Worm (Caenorhabditis elegans) whole organism, L2 larva: ENCODE measurements around the gene sodh-2.

Experiments
- C34F6.9 ChIP-seq: fragments of 150-350 bp; optimal IDR thresholded peaks from 2 replicates; lab custom pipeline; 2014; ENCODE audit warnings: missing biosample characterization, missing genetic modification characterization
- R02D3.7 ChIP-seq: fragments of 150-350 bp; optimal IDR thresholded peaks from 2 replicates; lab custom pipeline; 2014; ENCODE audit warnings: missing biosample characterization, missing genetic modification characterization
- Y55F3AM.14 ChIP-seq: fragments of 200-800 bp; sonication (Bioruptor generic); optimal IDR thresholded peaks from 2 replicates; lab custom pipeline; 2018; ENCODE audit warnings: mild to moderate bottlenecking, missing genetic modification characterization, missing compliant biosample characterization
- ZK546.5 ChIP-seq: sonication (generic microtip); optimal IDR thresholded peaks from 2 replicates; lab custom pipeline; 2017; ENCODE audit warnings: missing biosample characterization, missing genetic modification characterization
- ama-1 ChIP-seq: fragments of 150-350 bp; optimal IDR thresholded peaks from 2 replicates; lab custom pipeline; 2018; ENCODE audit warnings: inconsistent platforms
- blmp-1 ChIP-seq: sonication (generic microtip); optimal IDR thresholded peaks from 2 replicates; lab custom pipeline; 2017; ENCODE audit warnings: missing genetic modification characterization, mild to moderate bottlenecking, missing compliant biosample characterization, antibody characterized with exemption, moderate library complexity; ENCODE audit not compliant: insufficient read depth
- ceh-16 ChIP-seq: fragments of 150-350 bp; optimal IDR thresholded peaks from 2 replicates; lab custom pipeline; 2014; ENCODE audit warnings: missing biosample characterization, missing genetic modification characterization
- ceh-82 ChIP-seq: fragments of 150-350 bp; optimal IDR thresholded peaks from 2 replicates; lab custom pipeline; 2014; ENCODE audit warnings: missing biosample characterization, missing genetic modification characterization
- crh-2 ChIP-seq: sonication (generic microtip); optimal IDR thresholded peaks from 2 replicates; lab custom pipeline; 2017; ENCODE audit warnings: missing biosample characterization, missing genetic modification characterization
- dmd-4 ChIP-seq: sonication (generic microtip); optimal IDR thresholded peaks from 2 replicates; lab custom pipeline; 2017; ENCODE audit warnings: missing biosample characterization, missing genetic modification characterization
- elt-1 ChIP-seq: fragments of 150-350 bp; optimal IDR thresholded peaks from 2 replicates; lab custom pipeline; 2014; ENCODE audit warnings: missing biosample characterization, missing genetic modification characterization
- elt-3 ChIP-seq: sonication (generic microtip); optimal IDR thresholded peaks from 2 replicates; lab custom pipeline; 2017; ENCODE audit warnings: missing biosample characterization, missing genetic modification characterization
- fos-1 ChIP-seq: fragments of 150-350 bp; optimal IDR thresholded peaks from 2 replicates; lab custom pipeline; 2014; ENCODE audit warnings: missing biosample characterization, missing genetic modification characterization
- gmeb-1 ChIP-seq: fragments of 150-350 bp; optimal IDR thresholded peaks from 2 replicates; lab custom pipeline; 2014; ENCODE audit warnings: missing biosample characterization, missing genetic modification characterization
- lin-11 ChIP-seq: fragments of 150-350 bp; sonication (generic microtip); optimal IDR thresholded peaks from 2 replicates; lab custom pipeline; 2014; ENCODE audit warnings: missing biosample characterization, missing genetic modification characterization, inconsistent platforms, mixed read lengths
- lin-13 ChIP-seq: fragments of 150-350 bp; optimal IDR thresholded peaks from 2 replicates; lab custom pipeline; 2014; ENCODE audit warnings: missing biosample characterization, missing genetic modification reagents, missing genetic modification characterization
- lin-39 ChIP-seq: fragments of 150-350 bp; optimal IDR thresholded peaks from 2 replicates; lab custom pipeline; 2014; ENCODE audit warnings: missing biosample characterization, missing genetic modification reagents, missing genetic modification characterization
- lsy-2 ChIP-seq, 2 experiments: fragments of 150-350 bp in 1 of 2; sonication (generic microtip) in 1 of 2; optimal IDR thresholded peaks; 2 replicates each; lab custom pipeline; 2014 to 2017; ENCODE audit warnings: missing biosample characterization in 2 of 2, missing genetic modification characterization in 2 of 2
- mbf-1 ChIP-seq: sonication (generic microtip); optimal IDR thresholded peaks from 2 replicates; lab custom pipeline; 2017; ENCODE audit warnings: missing biosample characterization, missing genetic modification characterization
- nhr-10 ChIP-seq: sonication (generic microtip); optimal IDR thresholded peaks from 2 replicates; lab custom pipeline; 2017; ENCODE audit warnings: missing biosample characterization, missing genetic modification characterization
- nhr-12 ChIP-seq: fragments of 150-350 bp; optimal IDR thresholded peaks from 2 replicates; lab custom pipeline; 2014; ENCODE audit warnings: missing biosample characterization, missing genetic modification characterization
- nhr-129 ChIP-seq: fragments of 150-350 bp; optimal IDR thresholded peaks from 2 replicates; lab custom pipeline; 2014; ENCODE audit warnings: missing biosample characterization, missing genetic modification characterization
- nhr-21 ChIP-seq: fragments of 150-350 bp; optimal IDR thresholded peaks from 2 replicates; lab custom pipeline; 2014; ENCODE audit warnings: missing biosample characterization, missing genetic modification characterization
- nhr-23 ChIP-seq: fragments of 150-350 bp; optimal IDR thresholded peaks from 2 replicates; lab custom pipeline; 2014; ENCODE audit warnings: missing biosample characterization, missing genetic modification reagents, missing genetic modification characterization
- nhr-237 ChIP-seq: fragments of 150-350 bp; optimal IDR thresholded peaks from 2 replicates; lab custom pipeline; 2014; ENCODE audit warnings: missing biosample characterization, missing genetic modification characterization
- nhr-25 ChIP-seq: fragments of 150-350 bp; sonication (generic microtip); optimal IDR thresholded peaks from 3 replicates; lab custom pipeline; 2014; ENCODE audit warnings: missing biosample characterization, missing genetic modification characterization
- nhr-77 ChIP-seq: fragments of 150-350 bp; optimal IDR thresholded peaks from 2 replicates; lab custom pipeline; 2014; ENCODE audit warnings: missing biosample characterization, missing genetic modification characterization
- peb-1 ChIP-seq: fragments of 150-350 bp; optimal IDR thresholded peaks from 2 replicates; lab custom pipeline; 2014; ENCODE audit warnings: missing biosample characterization, missing genetic modification characterization
- sem-4 ChIP-seq: fragments of 150-350 bp; optimal IDR thresholded peaks from 2 replicates; lab custom pipeline; 2014; ENCODE audit warnings: missing biosample characterization, missing genetic modification reagents, missing genetic modification characterization
- skn-1 ChIP-seq: sonication (generic microtip); optimal IDR thresholded peaks from 2 replicates; lab custom pipeline; 2017; ENCODE audit warnings: missing biosample characterization, missing genetic modification characterization
- sma-3 ChIP-seq: sonication (generic microtip); optimal IDR thresholded peaks from 2 replicates; lab custom pipeline; 2016; ENCODE audit warnings: missing genetic modification reagents, missing genetic modification characterization, missing compliant biosample characterization
- sma-9 ChIP-seq, 2 experiments: fragments of 150-350 bp in 1 of 2; sonication (generic microtip) in 1 of 2; optimal IDR thresholded peaks; 2 replicates each; lab custom pipeline; 2014 to 2016; ENCODE audit warnings: missing genetic modification characterization in 2 of 2, mild to moderate bottlenecking in 1 of 2, missing biosample characterization in 1 of 2, missing compliant biosample characterization in 1 of 2, missing genetic modification reagents in 1 of 2, moderate library complexity in 1 of 2
- snpc-4 ChIP-seq: fragments of 150-350 bp; optimal IDR thresholded peaks from 2 replicates; lab custom pipeline; 2014; ENCODE audit warnings: missing biosample characterization, missing genetic modification characterization
- unc-39 ChIP-seq: fragments of 150-350 bp; optimal IDR thresholded peaks from 2 replicates; lab custom pipeline; 2014; ENCODE audit warnings: missing biosample characterization, missing genetic modification characterization
- unc-55 ChIP-seq: fragments of 150-350 bp; sonication (generic microtip); optimal IDR thresholded peaks from 3 replicates; lab custom pipeline; 2014; ENCODE audit warnings: missing biosample characterization, missing genetic modification reagents, missing genetic modification characterization
- unc-62 ChIP-seq: fragments of 150-350 bp; optimal IDR thresholded peaks from 2 replicates; lab custom pipeline; 2014; ENCODE audit warnings: missing biosample characterization, missing genetic modification reagents, missing genetic modification characterization
- zag-1 ChIP-seq: fragments of 150-350 bp; optimal IDR thresholded peaks from 2 replicates; lab custom pipeline; 2014; ENCODE audit warnings: missing biosample characterization, missing genetic modification characterization
- ztf-4 ChIP-seq: fragments of 150-350 bp; optimal IDR thresholded peaks from 2 replicates; lab custom pipeline; 2014; ENCODE audit warnings: missing biosample characterization, missing genetic modification characterization

sodh-2 gene

ce11 chrV:11899149-11899548, 8.1 kb upstream of the sodh-2 start, which contains the start of gene sma-1:
Gene sma-1 (plus strand): TSS chrV:11899449.
- no peak for TF ChIP-seq skn-1
- no peak for TF ChIP-seq sma-9 (GFP tag; optimal IDR thresholded peaks at IDR 0.05; lab: Kevin White, UChicago)
- TF ChIP-seq sma-9 (tag; optimal IDR thresholded peaks at IDR 0.05; lab: Kevin White, UChicago) = no peak
- TF ChIP-seq ama-1 = no peak
- TF ChIP-seq unc-62 (GFP tag; lab: Kevin White, UChicago) = no peak
- TF ChIP-seq R02D3.7 (tag; lab: Kevin White, UChicago) = no peak
- no peak for TF ChIP-seq snpc-4 (tag; lab: Kevin White, UChicago)
- no peak for TF ChIP-seq gmeb-1 (tag; lab: Kevin White, UChicago)
- TF ChIP-seq nhr-77 (tag; lab: Kevin White, UChicago) = no peak
- TF ChIP-seq elt-3 (tag; lab: Kevin White, UChicago) = no peak
- TF ChIP-seq lsy-2 (tag; optimal IDR thresholded peaks at IDR 0.05; lab: Kevin White, UChicago) = no peak
- TF ChIP-seq lin-39 (tag; lab: Kevin White, UChicago) = no peak
- TF ChIP-seq unc-39 (tag; lab: Kevin White, UChicago) = no peak
- no peak for TF ChIP-seq sem-4
- no peak for TF ChIP-seq nhr-21 (tag; lab: Kevin White, UChicago)
- no peak for TF ChIP-seq ceh-82 (tag; lab: Kevin White, UChicago)
- TF ChIP-seq nhr-237 (tag; lab: Kevin White, UChicago) = no peak
- no peak for TF ChIP-seq peb-1
- TF ChIP-seq lin-13 (GFP tag; lab: Kevin White, UChicago) = no peak
- TF ChIP-seq, all 48 proteins: peak for 0

ce11 chrV:11897604-11898003, 6.6 kb upstream of the sodh-2 start:
- TF ChIP-seq nhr-23 (tag; lab: Kevin White, UChicago) = no peak
- no peak for TF ChIP-seq elt-3 (tag; lab: Kevin White, UChicago)
- no peak for TF ChIP-seq sma-3 (GFP tag; lab: Kevin White, UChicago)
- TF ChIP-seq, all 48 proteins: peak for 0

ce11 chrV:11896322-11896898, 5.4 kb upstream of the sodh-2 start:
- peak; percentile 55 for TF ChIP-seq nhr-25 (tag; lab: Kevin White, UChicago)
- TF ChIP-seq R02D3.7 (tag; lab: Kevin White, UChicago) = no peak
- TF ChIP-seq elt-1 (tag; lab: Kevin White, UChicago) = no peak
- no peak for TF ChIP-seq Y55F3AM.14 (GFP tag; lab: Kevin White, UChicago)
- TF ChIP-seq dmd-4 (tag; lab: Kevin White, UChicago) = no peak
- peak; percentile 54 for TF ChIP-seq gmeb-1 (tag; lab: Kevin White, UChicago)
- TF ChIP-seq nhr-12 (tag; lab: Kevin White, UChicago) = no peak
- TF ChIP-seq sma-9 (GFP tag; optimal IDR thresholded peaks at IDR 0.05; lab: Kevin White, UChicago) = peak; percentile 12
- no peak for TF ChIP-seq sma-9 (tag; optimal IDR thresholded peaks at IDR 0.05; lab: Kevin White, UChicago)
- no peak for TF ChIP-seq mbf-1 (tag; lab: Kevin White, UChicago)
- TF ChIP-seq nhr-10 = no peak
- TF ChIP-seq lsy-2 (tag; optimal IDR thresholded peaks at IDR 0.05; lab: Kevin White, UChicago) = peak in 1 of 2 experiments; percentile 25
- peak; percentile 44 for TF ChIP-seq fos-1
- TF ChIP-seq blmp-1 = no peak
- peak; percentile 53 for TF ChIP-seq nhr-129
- TF ChIP-seq unc-39 (tag; lab: Kevin White, UChicago) = no peak
- no peak for TF ChIP-seq zag-1 (tag; lab: Kevin White, UChicago)
- no peak for TF ChIP-seq ZK546.5 (tag; lab: Kevin White, UChicago)
- no peak for TF ChIP-seq peb-1
- TF ChIP-seq ztf-4 (tag; lab: Kevin White, UChicago) = no peak
- no peak for TF ChIP-seq skn-1
- no peak for TF ChIP-seq lin-39 (tag; lab: Kevin White, UChicago)
- TF ChIP-seq ceh-16 (tag; lab: Kevin White, UChicago) = no peak
- peak; percentile 39 for TF ChIP-seq crh-2 (tag; lab: Kevin White, UChicago)
- TF ChIP-seq nhr-23 (tag; lab: Kevin White, UChicago) = no peak
- peak; percentile 5 for TF ChIP-seq C34F6.9
- TF ChIP-seq unc-55 (GFP tag; lab: Kevin White, UChicago) = no peak
- TF ChIP-seq lin-11 (tag; lab: Kevin White, UChicago) = no peak
